Worm (Caenorhabditis elegans) whole organism, early embryonic: ENCODE data around the gene egg-3.

Experiments
- F13C5.2 ChIP-seq: sonication (generic microtip); optimal IDR thresholded peaks from 2 replicates; lab custom pipeline; 2017; ENCODE audit warnings: mild to moderate bottlenecking, missing genetic modification characterization, inconsistent platforms, missing compliant biosample characterization
- ama-1 ChIP-seq: fragments of 150-350 bp; optimal IDR thresholded peaks from 2 replicates; lab custom pipeline; 2014
- ceh-13 ChIP-seq: fragments of 200-800 bp; sonication (Bioruptor generic); optimal IDR thresholded peaks from 2 replicates; lab custom pipeline; 2018; ENCODE audit warnings: mild to moderate bottlenecking, missing genetic modification characterization, missing compliant biosample characterization
- ceh-36 ChIP-seq: sonication (generic microtip); optimal IDR thresholded peaks from 2 replicates; lab custom pipeline; 2016; ENCODE audit warnings: missing genetic modification characterization, inconsistent platforms, missing compliant biosample characterization
- ets-7 ChIP-seq: sonication (generic microtip); optimal IDR thresholded peaks from 2 replicates; lab custom pipeline; 2016; ENCODE audit warnings: missing genotype, missing genetic modification characterization, missing compliant biosample characterization
- hmbx-1 ChIP-seq: sonication (generic microtip); optimal IDR thresholded peaks from 2 replicates; lab custom pipeline; 2016; ENCODE audit warnings: mild to moderate bottlenecking, missing genetic modification characterization, missing compliant biosample characterization
- hmg-4 ChIP-seq: fragments of 200-800 bp; sonication (Bioruptor generic); optimal IDR thresholded peaks from 2 replicates; lab custom pipeline; 2018; ENCODE audit warnings: mild to moderate bottlenecking, missing genetic modification characterization, missing compliant biosample characterization
- scrt-1 ChIP-seq: fragments of 200-800 bp; sonication (Bioruptor generic); IDR thresholded peaks from 2 replicates; pipeline ENCODE4 v1.3.6; 2022; ENCODE audit warnings: missing genetic modification characterization, missing compliant biosample characterization
- tbx-37 ChIP-seq: fragments of 200-800 bp; sonication (Bioruptor generic); conservative IDR thresholded peaks from 2 replicates; pipeline ENCODE4 v1.3.6; 2022; ENCODE audit warnings: missing genetic modification reagents, missing genetic modification characterization, missing compliant biosample characterization
- tra-4 ChIP-seq: sonication (generic microtip); optimal IDR thresholded peaks from 2 replicates; lab custom pipeline; 2017; ENCODE audit warnings: missing genetic modification characterization, missing compliant biosample characterization

DNA sequence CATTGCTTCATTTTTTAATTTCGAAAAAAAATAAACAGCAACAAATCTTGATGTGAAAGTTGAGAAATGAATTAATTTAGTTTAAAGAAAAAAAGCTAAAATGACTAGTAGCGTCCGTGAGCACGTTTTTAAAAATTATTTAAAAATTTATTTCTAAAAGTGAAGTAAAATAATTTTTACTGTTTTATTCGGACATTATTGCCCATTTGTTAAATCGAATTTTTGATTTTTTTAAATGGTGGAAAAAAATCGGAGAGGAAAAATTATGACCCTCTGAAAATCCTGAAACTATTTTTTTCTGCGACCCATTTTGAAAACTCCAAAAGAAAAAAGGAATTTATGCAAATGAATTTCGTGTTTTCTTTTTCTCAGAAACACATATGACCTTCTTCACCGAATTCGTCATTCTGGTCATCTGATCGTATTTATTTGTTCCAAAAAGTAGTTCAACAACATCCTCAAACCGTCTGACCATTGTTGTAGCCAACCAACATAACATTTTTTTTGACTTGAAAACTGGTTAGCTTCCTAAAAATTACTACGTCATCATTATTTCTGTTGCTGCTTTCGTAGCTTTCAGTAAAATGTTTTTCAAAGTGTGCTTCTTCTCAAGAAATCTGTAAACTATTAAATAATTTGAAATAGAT lies 1.8 kb upstream of the egg-3 start, which contains the start of gene F44F4.3:
- TF ChIP-seq ceh-36 (no peak), hmg-4 (GFP tag; lab: Kevin White, UChicago) (no peak), ets-7 (no peak), ama-1 (lab: Kevin White, UChicago) (no peak), F13C5.2 (tag; lab: Kevin White, UChicago) (no peak), scrt-1 (GFP tag; lab: Robert Waterston, UW) (no peak), tra-4 (no peak), tbx-37 (GFP tag; lab: Robert Waterston, UW) (no peak), hmbx-1 (no peak), ceh-13 (GFP tag; lab: Kevin White, UChicago) (no peak)
